Worm (Caenorhabditis elegans): ENCODE data around the gene cdh-4.

DNA sequence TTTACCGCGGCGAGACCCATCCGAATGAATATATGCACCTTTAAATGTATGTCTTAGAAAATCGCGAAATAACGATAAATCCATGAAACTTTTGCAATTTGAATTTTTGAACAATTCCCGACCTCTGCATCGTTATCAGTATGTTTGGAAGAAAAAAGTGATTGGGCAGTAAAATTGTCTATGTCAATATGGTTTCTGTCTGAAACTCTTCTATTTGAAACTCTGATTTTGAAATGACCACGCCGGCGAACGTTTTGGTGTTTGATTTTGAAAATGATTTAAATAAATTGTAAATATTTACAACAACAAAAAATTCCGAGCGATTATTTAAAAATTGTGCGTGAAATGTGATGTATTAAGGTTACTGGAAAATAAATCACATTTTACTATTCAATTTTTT, 41.1 kb downstream of the cdh-4 start:
- TF ChIP-seq lin-13 (tag; optimal IDR thresholded peaks at IDR 0.05) (no peak), nhr-28 (tag; optimal IDR thresholded peaks at IDR 0.05) (no peak), unc-62 (GFP tag; optimal IDR thresholded peaks at IDR 0.05) (no peak), nhr-76 (tag; optimal IDR thresholded peaks at IDR 0.05) (no peak), ztf-11 (tag; optimal IDR thresholded peaks at IDR 0.05) (no peak), ham-2 (GFP tag; optimal IDR thresholded peaks at IDR 0.05) (no peak), mep-1 (tag; optimal IDR thresholded peaks at IDR 0.05) (no peak), bed-3 (GFP tag; optimal IDR thresholded peaks at IDR 0.05) (no peak), nhr-12 (tag; optimal IDR thresholded peaks at IDR 0.05) (no peak), pha-4 (tag; optimal IDR thresholded peaks at IDR 0.05) (no peak), ces-1 (GFP tag; optimal IDR thresholded peaks at IDR 0.05) (no peak), zip-8 (tag; optimal IDR thresholded peaks at IDR 0.05) (no peak)
